Worm (Caenorhabditis elegans) whole organism, L4 larva: Measurements from ENCODE around the gene ceh-27.
A peak's percentile ranks its signal among the peaks of the same experiment; 100 is the strongest.

Experiments used
- F10B5.3 ChIP-seq: sonication (generic microtip); optimal IDR thresholded peaks from 2 replicates; lab custom pipeline; 2016; ENCODE audit warnings: mild to moderate bottlenecking, missing genetic modification characterization, missing compliant biosample characterization
- F37D6.2 ChIP-seq: sonication (generic microtip); optimal IDR thresholded peaks from 2 replicates; lab custom pipeline; 2016; ENCODE audit warnings: mild to moderate bottlenecking, missing genetic modification characterization, missing compliant biosample characterization
- R02D3.7 ChIP-seq: fragments of 150-350 bp; sonication (generic microtip); optimal IDR thresholded peaks from 3 replicates; lab custom pipeline; 2014; ENCODE audit warnings: missing biosample characterization, missing genetic modification characterization
- T20F7.1 ChIP-seq: fragments of 200-800 bp; sonication (Bioruptor generic); optimal IDR thresholded peaks from 2 replicates; lab custom pipeline; 2018; ENCODE audit warnings: mild to moderate bottlenecking, missing genetic modification characterization, missing compliant biosample characterization
- T26A8.4 ChIP-seq: fragments of 200-800 bp; sonication (Bioruptor generic); IDR thresholded peaks from 2 replicates; pipeline ENCODE4 v1.3.6; 2022; ENCODE audit warnings: missing genetic modification characterization, missing compliant biosample characterization
- Y75B8A.6 ChIP-seq: fragments of 200-800 bp; sonication (Bioruptor generic); IDR thresholded peaks from 2 replicates; pipeline ENCODE4 v1.3.6; 2022; ENCODE audit warnings: missing genetic modification reagents, missing genetic modification characterization, missing compliant biosample characterization
- ZK546.5 ChIP-seq, 2 experiments: sonication (generic microtip); optimal IDR thresholded peaks; 2 replicates each; lab custom pipeline; 2017; ENCODE audit warnings: missing biosample characterization in 2 of 2, missing genetic modification characterization in 2 of 2
- aha-1 ChIP-seq: fragments of 150-350 bp; peaks from one replicate; lab custom pipeline; 2014; ENCODE audit warnings: missing biosample characterization, missing genetic modification characterization
- ama-1 ChIP-seq: fragments of 150-350 bp; optimal IDR thresholded peaks from 2 replicates; lab custom pipeline; 2014; ENCODE audit warnings: inconsistent platforms, mixed read lengths
- attf-4 ChIP-seq: sonication (generic microtip); optimal IDR thresholded peaks from 3 replicates; lab custom pipeline; 2017; ENCODE audit warnings: missing biosample characterization, missing genetic modification characterization
- ceh-20 ChIP-seq: fragments of 200-800 bp; sonication (Bioruptor generic); IDR thresholded peaks from 2 replicates; pipeline ENCODE4 v1.3.6; 2022; ENCODE audit warnings: missing genetic modification reagents, missing genetic modification characterization, missing compliant biosample characterization
- ceh-62 ChIP-seq: sonication (generic microtip); optimal IDR thresholded peaks from 2 replicates; lab custom pipeline; 2017; ENCODE audit warnings: missing biosample characterization, missing genetic modification characterization
- ceh-82 ChIP-seq: sonication (generic microtip); optimal IDR thresholded peaks from 2 replicates; lab custom pipeline; 2017; ENCODE audit warnings: missing biosample characterization, missing genetic modification characterization
- ces-1 ChIP-seq: fragments of 150-350 bp; sonication (generic microtip); optimal IDR thresholded peaks from 4 replicates; lab custom pipeline; 2014; ENCODE audit warnings: missing biosample characterization, missing genetic modification reagents, missing genetic modification characterization
- daf-12 ChIP-seq: fragments of 150-350 bp; optimal IDR thresholded peaks from 2 replicates; lab custom pipeline; 2014; ENCODE audit warnings: missing biosample characterization, missing genetic modification reagents, missing genetic modification characterization
- daf-16 ChIP-seq, 3 experiments: sonication (generic microtip); optimal IDR thresholded peaks; 2 replicates each; lab custom pipeline; 2016 to 2017; ENCODE audit warnings: missing genetic modification characterization in 3 of 3, missing genetic modification reagents in 3 of 3, mild to moderate bottlenecking in 2 of 3, missing compliant biosample characterization in 2 of 3, missing biosample characterization in 1 of 3, moderate library complexity in 1 of 3
- dmd-6 ChIP-seq: fragments of 200-800 bp; sonication (Bioruptor generic); IDR thresholded peaks from 2 replicates; pipeline ENCODE4 v1.3.6; 2022; ENCODE audit warnings: missing genetic modification reagents, missing genetic modification characterization, missing compliant biosample characterization
- duxl-1 ChIP-seq: sonication (generic microtip); optimal IDR thresholded peaks from 2 replicates; lab custom pipeline; 2016; ENCODE audit warnings: mild to moderate bottlenecking, missing genetic modification characterization, moderate library complexity, missing compliant biosample characterization; ENCODE audit not compliant: poor library complexity
- dve-1 ChIP-seq: sonication (generic microtip); optimal IDR thresholded peaks from 2 replicates; lab custom pipeline; 2017; ENCODE audit warnings: antibody characterized with exemption, mild to moderate bottlenecking, missing genetic modification characterization, missing compliant biosample characterization; ENCODE audit not compliant: insufficient read depth
- fos-1 ChIP-seq: fragments of 150-350 bp; optimal IDR thresholded peaks from 2 replicates; lab custom pipeline; 2014; ENCODE audit warnings: missing biosample characterization, missing genetic modification characterization
- hif-1 ChIP-seq, 2 experiments: sonication (generic microtip); optimal IDR thresholded peaks; 2 replicates each; lab custom pipeline; 2016 to 2017; ENCODE audit warnings: missing compliant biosample characterization in 2 of 2, missing genetic modification characterization in 2 of 2, missing genetic modification reagents in 2 of 2, missing genotype in 2 of 2, mild to moderate bottlenecking in 1 of 2
- hlh-11 ChIP-seq: fragments of 200-800 bp; sonication (Bioruptor generic); optimal IDR thresholded peaks from 2 replicates; lab custom pipeline; 2018; ENCODE audit warnings: mild to moderate bottlenecking, missing genetic modification characterization, missing compliant biosample characterization
- hlh-30 ChIP-seq: sonication (generic microtip); optimal IDR thresholded peaks from 2 replicates; lab custom pipeline; 2017; ENCODE audit warnings: antibody characterized with exemption, mild to moderate bottlenecking, missing genetic modification characterization, missing compliant biosample characterization; ENCODE audit not compliant: insufficient read depth
- lin-1 ChIP-seq: fragments of 200-800 bp; sonication (Bioruptor generic); IDR thresholded peaks from 2 replicates; pipeline ENCODE4 v1.3.6; 2022; ENCODE audit warnings: missing genetic modification reagents, missing genetic modification characterization, missing compliant biosample characterization
- lir-3 ChIP-seq: sonication (generic microtip); optimal IDR thresholded peaks from 2 replicates; lab custom pipeline; 2016; ENCODE audit warnings: mild to moderate bottlenecking, missing genetic modification characterization, missing compliant biosample characterization
- madf-9 ChIP-seq: fragments of 200-800 bp; sonication (Bioruptor generic); conservative IDR thresholded peaks from 2 replicates; pipeline ENCODE4 v1.3.6; 2022; ENCODE audit warnings: missing genetic modification reagents, missing genetic modification characterization, missing compliant biosample characterization
- mdl-1 ChIP-seq, 2 experiments: fragments of 150-350 bp in 1 of 2; sonication (generic microtip) in 1 of 2; optimal IDR thresholded peaks; 2 replicates each; lab custom pipeline; 2014 to 2017; ENCODE audit warnings: missing biosample characterization in 2 of 2, missing genetic modification characterization in 2 of 2
- mdt-29 ChIP-seq: fragments of 200-800 bp; sonication (Bioruptor generic); IDR thresholded peaks from 2 replicates; pipeline ENCODE4 v1.3.6; 2022; ENCODE audit warnings: missing genetic modification reagents, missing genetic modification characterization, missing compliant biosample characterization
- mep-1 ChIP-seq: fragments of 150-350 bp; sonication (generic microtip); optimal IDR thresholded peaks from 3 replicates; lab custom pipeline; 2014; ENCODE audit warnings: missing biosample characterization, missing genetic modification characterization
- nhr-28 ChIP-seq: fragments of 150-350 bp; optimal IDR thresholded peaks from 2 replicates; lab custom pipeline; 2014; ENCODE audit warnings: missing biosample characterization, missing genetic modification characterization
- nhr-41 ChIP-seq: fragments of 200-800 bp; sonication (Bioruptor generic); IDR thresholded peaks from 2 replicates; pipeline ENCODE4 v1.3.6; 2022; ENCODE audit warnings: missing genetic modification reagents, missing genetic modification characterization, missing compliant biosample characterization
- nhr-42 ChIP-seq: fragments of 200-800 bp; sonication (Bioruptor generic); IDR thresholded peaks from 2 replicates; pipeline ENCODE4 v1.3.6; 2022; ENCODE audit warnings: missing genetic modification characterization, missing compliant biosample characterization
- nhr-48 ChIP-seq: sonication (generic microtip); optimal IDR thresholded peaks from 2 replicates; lab custom pipeline; 2016; ENCODE audit warnings: mild to moderate bottlenecking, missing genetic modification characterization, missing compliant biosample characterization
- nhr-6 ChIP-seq: fragments of 150-350 bp; optimal IDR thresholded peaks from 2 replicates; lab custom pipeline; 2014; ENCODE audit warnings: missing biosample characterization, missing genetic modification characterization
- nhr-76 ChIP-seq: fragments of 150-350 bp; optimal IDR thresholded peaks from 2 replicates; lab custom pipeline; 2014; ENCODE audit warnings: missing biosample characterization, missing genetic modification characterization
- nhr-77 ChIP-seq: fragments of 150-350 bp; optimal IDR thresholded peaks from 2 replicates; lab custom pipeline; 2014; ENCODE audit warnings: missing biosample characterization, missing genetic modification characterization
- php-3 ChIP-seq: fragments of 200-800 bp; sonication (Bioruptor generic); IDR thresholded peaks from 2 replicates; pipeline ENCODE4 v1.3.6; 2022; ENCODE audit warnings: missing genetic modification reagents, missing genetic modification characterization, missing compliant biosample characterization
- pqm-1 ChIP-seq: sonication (generic microtip); optimal IDR thresholded peaks from 2 replicates; lab custom pipeline; 2017; ENCODE audit warnings: missing biosample characterization, missing genetic modification characterization
- sdz-12 ChIP-seq: fragments of 200-800 bp; sonication (Bioruptor generic); optimal IDR thresholded peaks from 2 replicates; lab custom pipeline; 2018; ENCODE audit warnings: mild to moderate bottlenecking, missing genetic modification characterization, missing compliant biosample characterization
- spr-1 ChIP-seq: sonication (generic microtip); optimal IDR thresholded peaks from 2 replicates; lab custom pipeline; 2016; ENCODE audit warnings: mild to moderate bottlenecking, missing genetic modification characterization, missing compliant biosample characterization
- spr-3 ChIP-seq: fragments of 200-800 bp; sonication (Bioruptor generic); optimal IDR thresholded peaks from 2 replicates; lab custom pipeline; 2018; ENCODE audit warnings: mild to moderate bottlenecking, missing genetic modification characterization, missing compliant biosample characterization
- tra-1 ChIP-seq: fragments of 200-800 bp; sonication (Bioruptor generic); IDR thresholded peaks from 2 replicates; pipeline ENCODE4 v1.3.6; 2022; ENCODE audit warnings: missing genetic modification reagents, missing genetic modification characterization, missing compliant biosample characterization
- unc-62 ChIP-seq, 3 experiments: fragments of 150-350 bp in 1 of 3; sonication (generic microtip); optimal IDR thresholded peaks in 2 of 3; peaks in 1 of 3; 1 replicate in 1 of 3; 2 replicates in 2 of 3; lab custom pipeline; 2014 to 2017; ENCODE audit warnings: missing biosample characterization in 3 of 3, missing genetic modification characterization in 3 of 3, missing genetic modification reagents in 3 of 3, missing genotype in 1 of 3
- vab-7 ChIP-seq: fragments of 200-800 bp; sonication (Bioruptor generic); IDR thresholded peaks from 2 replicates; pipeline ENCODE4 v1.3.6; 2022; ENCODE audit warnings: missing genetic modification reagents, missing genetic modification characterization, missing compliant biosample characterization
- zag-1 ChIP-seq: fragments of 150-350 bp; optimal IDR thresholded peaks from 2 replicates; lab custom pipeline; 2014; ENCODE audit warnings: missing biosample characterization, missing genetic modification characterization
- ztf-7 ChIP-seq: fragments of 150-350 bp; optimal IDR thresholded peaks from 2 replicates; lab custom pipeline; 2014; ENCODE audit warnings: missing biosample characterization, missing genetic modification characterization

The ceh-27 gene

ce11 chrV:11650720-11651119, 14.2 kb downstream of the ceh-27 start, which contains the start of gene zip-10:
Gene zip-10 (minus strand): TSS chrV:11650762.
- no peak for TF ChIP-seq madf-9 (GFP tag; lab: Robert Waterston, UW)
- TF ChIP-seq php-3 (GFP tag; lab: Robert Waterston, UW): peak; percentile 68; the same call in 1 of the 2 replicates
- no peak for TF ChIP-seq ceh-62
- TF ChIP-seq T26A8.4 (GFP tag; lab: Robert Waterston, UW): no peak
- TF ChIP-seq lir-3 (tag; lab: Kevin White, UChicago): no peak
- TF ChIP-seq hif-1 (tag; optimal IDR thresholded peaks at IDR 0.05; lab: Kevin White, UChicago): no peak
- no peak for TF ChIP-seq zag-1
- peak; percentile 58 for TF ChIP-seq nhr-28 (tag; lab: Kevin White, UChicago)
- peak; percentile 78 for TF ChIP-seq hlh-11 (tag; lab: Kevin White, UChicago)
- TF ChIP-seq lin-1 (GFP tag; lab: Robert Waterston, UW): 0 out of 2 replicates have a peak, but pooled peaks have one; percentile 16
- TF ChIP-seq daf-16 (GFP tag; optimal IDR thresholded peaks at IDR 0.05; lab: Kevin White, UChicago): no peak
- peak; percentile 69 for TF ChIP-seq daf-16 (tag; optimal IDR thresholded peaks at IDR 0.05; lab: Kevin White, UChicago)
- TF ChIP-seq ztf-7: peak; percentile 10
- no peak for TF ChIP-seq R02D3.7 (tag; lab: Kevin White, UChicago)
- TF ChIP-seq duxl-1 (tag; lab: Kevin White, UChicago): no peak
- TF ChIP-seq nhr-41: 0 out of 2 replicates have a peak, but pooled peaks have one; percentile 38
- 0 out of 2 replicates have a peak, but pooled peaks have one; percentile 29 for TF ChIP-seq mdt-29
- TF ChIP-seq sdz-12 (GFP tag; lab: Kevin White, UChicago): no peak
- no peak for TF ChIP-seq spr-1 (tag; lab: Kevin White, UChicago)
- no peak for TF ChIP-seq nhr-42
- peak; percentile 7 for TF ChIP-seq T20F7.1
- no peak for TF ChIP-seq ceh-20 (GFP tag; lab: Robert Waterston, UW)
- no peak for TF ChIP-seq ces-1 (GFP tag; lab: Kevin White, UChicago)
- TF ChIP-seq dmd-6 (GFP tag; lab: Robert Waterston, UW): peak; percentile 90
- peak in 1 of 2 experiments; percentile 1 for TF ChIP-seq mdl-1 (tag; optimal IDR thresholded peaks at IDR 0.05; lab: Kevin White, UChicago)
- TF ChIP-seq tra-1 (GFP tag; lab: Robert Waterston, UW): 0 out of 2 replicates have a peak, but pooled peaks have one; percentile 43
- TF ChIP-seq pqm-1 (tag; lab: Kevin White, UChicago): peak; percentile 72
- peak; percentile 40 for TF ChIP-seq nhr-48 (tag; lab: Kevin White, UChicago)
- peak; percentile 7 for TF ChIP-seq nhr-77
- TF ChIP-seq, all 104 proteins: peak for 15

ce11 chrV:11649254-11649653, 15.6 kb downstream of the ceh-27 start:
- TF ChIP-seq nhr-6 (tag; lab: Kevin White, UChicago): no peak
- TF ChIP-seq dve-1 (tag; lab: Kevin White, UChicago): peak; percentile 18
- TF ChIP-seq dmd-6 (GFP tag; lab: Robert Waterston, UW): peak; percentile 49; the same call in 1 of the 2 replicates
- TF ChIP-seq hlh-11 (tag; lab: Kevin White, UChicago): peak; percentile 57
- no peak for TF ChIP-seq mdl-1 (tag; optimal IDR thresholded peaks at IDR 0.05; lab: Kevin White, UChicago)
- peak; percentile 82 for TF ChIP-seq aha-1 (tag; lab: Kevin White, UChicago)
- TF ChIP-seq daf-16 (GFP tag; optimal IDR thresholded peaks at IDR 0.05; lab: Kevin White, UChicago): no peak
- peak; percentile 34 for TF ChIP-seq daf-16 (tag; optimal IDR thresholded peaks at IDR 0.05; lab: Kevin White, UChicago)

DNA sequence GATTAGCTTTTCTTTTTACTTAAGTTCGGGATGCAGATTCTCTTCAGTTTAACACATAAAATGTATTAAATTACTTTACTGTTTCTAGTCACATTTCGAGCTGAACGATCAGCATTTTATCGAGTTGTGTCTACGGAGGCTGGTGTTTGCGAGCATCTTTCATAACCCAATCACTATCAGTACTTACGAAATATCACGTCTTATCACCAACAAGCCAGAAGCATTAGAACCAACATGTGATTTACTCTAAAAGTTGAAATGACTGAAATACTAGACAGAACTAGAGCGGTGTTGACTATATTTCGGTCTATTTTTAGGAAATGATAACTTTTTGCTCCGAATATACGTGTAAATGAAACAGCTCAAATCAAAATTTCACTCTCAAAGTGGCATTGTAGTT, 16.5 kb downstream of the ceh-27 start:
- TF ChIP-seq ztf-7: no peak
- TF ChIP-seq fos-1 (tag; lab: Kevin White, UChicago): no peak
- TF ChIP-seq F37D6.2: no peak
- TF ChIP-seq mep-1: no peak
- TF ChIP-seq F10B5.3 (tag; lab: Kevin White, UChicago): no peak
- TF ChIP-seq Y75B8A.6: no peak
- TF ChIP-seq ZK546.5 (tag; optimal IDR thresholded peaks at IDR 0.05; lab: Kevin White, UChicago): no peak
- no peak for TF ChIP-seq spr-3 (GFP tag; lab: Kevin White, UChicago)
- TF ChIP-seq vab-7 (GFP tag; lab: Robert Waterston, UW): no peak
- no peak for TF ChIP-seq nhr-76 (tag; lab: Kevin White, UChicago)
- TF ChIP-seq ceh-82 (tag; lab: Kevin White, UChicago): no peak
- peak; percentile 58 for TF ChIP-seq dve-1 (tag; lab: Kevin White, UChicago)
- peak in 1 of 2 experiments; percentile 20 for TF ChIP-seq mdl-1 (tag; optimal IDR thresholded peaks at IDR 0.05; lab: Kevin White, UChicago)
- no peak for TF ChIP-seq daf-12 (tag; lab: Kevin White, UChicago)
- TF ChIP-seq hlh-30 (tag; lab: Kevin White, UChicago): peak; percentile 45
- TF ChIP-seq duxl-1 (tag; lab: Kevin White, UChicago): no peak
- no peak for TF ChIP-seq lir-3 (tag; lab: Kevin White, UChicago)
- TF ChIP-seq aha-1 (tag; lab: Kevin White, UChicago): no peak
- no peak for TF ChIP-seq attf-4 (tag; lab: Kevin White, UChicago)
- TF ChIP-seq ama-1 (lab: Kevin White, UChicago): no peak
- no peak for TF ChIP-seq unc-62 (GFP tag; optimal IDR thresholded peaks at IDR 0.05 in 1 of 2; lab: Kevin White, UChicago)
- TF ChIP-seq unc-62 (tag; optimal IDR thresholded peaks at IDR 0.05; lab: Kevin White, UChicago): no peak
